Fruit fly (Drosophila melanogaster) whole organism, prepupa: ENCODE results near the gene CG43203.

Source experiments
- Blimp-1 ChIP-seq: fragments of 200-800 bp; sonication (Bioruptor generic); optimal IDR thresholded peaks from 3 replicates; lab custom pipeline; 2017; ENCODE audit warnings: missing biosample characterization, missing genetic modification characterization, mild to moderate bottlenecking, moderate library complexity, missing genetic modification reagents
- CG10631 ChIP-seq: fragments of 200-800 bp; sonication (Bioruptor generic); optimal IDR thresholded peaks from 2 replicates; lab custom pipeline; 2016; ENCODE audit warnings: missing biosample characterization, missing genetic modification characterization
- CG11762 ChIP-seq: fragments of 200-800 bp; sonication (Bioruptor generic); optimal IDR thresholded peaks from 3 replicates; lab custom pipeline; 2016; ENCODE audit warnings: missing biosample characterization, missing genetic modification characterization; ENCODE audit not compliant: insufficient read depth
- CG15336 ChIP-seq: fragments of 200-800 bp; sonication (Bioruptor generic); IDR thresholded peaks from 2 replicates; pipeline ENCODE4 v1.3.6; 2022; ENCODE audit warnings: missing biosample characterization, missing genetic modification characterization
- CG1621 ChIP-seq: fragments of 200-800 bp; sonication (Bioruptor generic); optimal IDR thresholded peaks from 3 replicates; lab custom pipeline; 2018; ENCODE audit warnings: missing biosample characterization, mild to moderate bottlenecking, missing genetic modification characterization
- CG16779 ChIP-seq: fragments of 200-800 bp; sonication (Bioruptor generic); optimal IDR thresholded peaks from 3 replicates; lab custom pipeline; 2017; ENCODE audit warnings: missing biosample characterization, mild to moderate bottlenecking, missing genetic modification characterization
- CG3032 ChIP-seq: fragments of 200-800 bp; optimal IDR thresholded peaks from 2 replicates; lab custom pipeline; 2019; ENCODE audit warnings: missing biosample characterization, mild to moderate bottlenecking, missing genetic modification characterization, moderate library complexity
- CG31627 ChIP-seq: fragments of 200-800 bp; sonication (Bioruptor generic); optimal IDR thresholded peaks from 3 replicates; lab custom pipeline; 2016; ENCODE audit warnings: missing biosample characterization, missing genetic modification characterization
- CG32006 ChIP-seq: fragments of 200-800 bp; sonication (Bioruptor generic); optimal IDR thresholded peaks from 3 replicates; lab custom pipeline; 2017; ENCODE audit warnings: missing biosample characterization, mild to moderate bottlenecking, missing genetic modification characterization
- CG34406 ChIP-seq: fragments of 200-800 bp; sonication (Bioruptor generic); optimal IDR thresholded peaks from 3 replicates; lab custom pipeline; 2016; ENCODE audit warnings: missing biosample characterization, missing genetic modification characterization
- CG3919 ChIP-seq: fragments of 200-800 bp; sonication (Bioruptor generic); optimal IDR thresholded peaks from 3 replicates; lab custom pipeline; 2016; ENCODE audit warnings: missing biosample characterization, missing genetic modification characterization
- CG6163 ChIP-seq: fragments of 200-800 bp; sonication (Bioruptor generic); IDR thresholded peaks from 3 replicates; pipeline ENCODE4 v1.3.6; 2022; ENCODE audit warnings: missing biosample characterization, missing genetic modification characterization
- CG6276 ChIP-seq: fragments of 200-800 bp; sonication (Bioruptor generic); optimal IDR thresholded peaks from 2 replicates; lab custom pipeline; 2017; ENCODE audit warnings: missing biosample characterization, mild to moderate bottlenecking, missing genetic modification characterization
- CG6854 ChIP-seq: fragments of 200-800 bp; sonication (Bioruptor generic); optimal IDR thresholded peaks from 2 replicates; lab custom pipeline; 2017; ENCODE audit warnings: missing biosample characterization, mild to moderate bottlenecking, missing genetic modification characterization
- CG7368 ChIP-seq: fragments of 200-800 bp; sonication (Bioruptor generic); optimal IDR thresholded peaks from 3 replicates; lab custom pipeline; 2016; ENCODE audit warnings: missing biosample characterization, missing genetic modification characterization
- CG8119 ChIP-seq: fragments of 200-800 bp; sonication (Bioruptor generic); IDR thresholded peaks from 3 replicates; pipeline ENCODE4 v1.3.6; 2022; ENCODE audit warnings: missing biosample characterization, missing genetic modification characterization
- CG8319 ChIP-seq: fragments of 200-800 bp; sonication (Bioruptor generic); optimal IDR thresholded peaks from 3 replicates; lab custom pipeline; 2016; ENCODE audit warnings: missing biosample characterization, missing genetic modification characterization
- CG9139 ChIP-seq: fragments of 200-800 bp; sonication (Bioruptor generic); optimal IDR thresholded peaks from 3 replicates; lab custom pipeline; 2017; ENCODE audit warnings: missing biosample characterization, mild to moderate bottlenecking, missing genetic modification characterization
- Eip75B ChIP-seq: fragments of 200-800 bp; sonication (Bioruptor generic); optimal IDR thresholded peaks from 3 replicates; lab custom pipeline; 2016; ENCODE audit warnings: missing biosample characterization, missing genetic modification characterization
- Eip78C ChIP-seq: fragments of 200-800 bp; sonication (Bioruptor generic); peaks from one replicate; lab custom pipeline; 2016; ENCODE audit warnings: missing biosample characterization, missing genetic modification characterization
- Ets96B ChIP-seq: fragments of 200-800 bp; optimal IDR thresholded peaks from 2 replicates; lab custom pipeline; 2019; ENCODE audit warnings: missing biosample characterization, mild to moderate bottlenecking, missing genetic modification characterization, moderate library complexity
- Gug ChIP-seq: fragments of 200-800 bp; sonication (Bioruptor generic); IDR thresholded peaks from 2 replicates; pipeline ENCODE4 v1.3.6; 2022; ENCODE audit warnings: missing biosample characterization, missing genetic modification characterization
- Hr4 ChIP-seq: fragments of 200-800 bp; sonication (Bioruptor generic); optimal IDR thresholded peaks from 3 replicates; lab custom pipeline; 2016; ENCODE audit warnings: missing biosample characterization, missing genetic modification characterization
- OdsH ChIP-seq: fragments of 200-800 bp; sonication (Bioruptor generic); optimal IDR thresholded peaks from 3 replicates; lab custom pipeline; 2016; ENCODE audit warnings: missing biosample characterization, missing genetic modification characterization
- Sox14 ChIP-seq: fragments of 200-800 bp; sonication (Bioruptor generic); optimal IDR thresholded peaks from 3 replicates; lab custom pipeline; 2016; ENCODE audit warnings: missing biosample characterization, missing genetic modification characterization
- achi ChIP-seq: fragments of 200-800 bp; sonication (Bioruptor generic); optimal IDR thresholded peaks from 3 replicates; lab custom pipeline; 2016; ENCODE audit warnings: missing biosample characterization, missing genetic modification characterization
- acj6 ChIP-seq: fragments of 200-800 bp; sonication (Bioruptor generic); optimal IDR thresholded peaks from 3 replicates; lab custom pipeline; 2016; ENCODE audit warnings: missing biosample characterization, missing genetic modification characterization
- dac ChIP-seq: fragments of 200-800 bp; sonication (Bioruptor generic); optimal IDR thresholded peaks from 2 replicates; lab custom pipeline; 2017; ENCODE audit warnings: missing biosample characterization, mild to moderate bottlenecking, missing genetic modification characterization
- dsx ChIP-seq: fragments of 200-800 bp; optimal IDR thresholded peaks from 3 replicates; lab custom pipeline; 2019; ENCODE audit warnings: missing biosample characterization, mild to moderate bottlenecking, missing genetic modification characterization, moderate library complexity; ENCODE audit not compliant: poor library complexity, severe bottlenecking
- fkh ChIP-seq: fragments of 200-800 bp; sonication (Bioruptor generic); optimal IDR thresholded peaks from 3 replicates; lab custom pipeline; 2017; ENCODE audit warnings: missing biosample characterization, mild to moderate bottlenecking, missing genetic modification characterization, moderate library complexity
- net ChIP-seq: fragments of 200-800 bp; sonication (Bioruptor generic); optimal IDR thresholded peaks from 3 replicates; lab custom pipeline; 2016; ENCODE audit warnings: missing biosample characterization, missing genetic modification characterization
- pdm3 ChIP-seq: fragments of 200-800 bp; sonication (Bioruptor generic); optimal IDR thresholded peaks from 3 replicates; lab custom pipeline; 2016; ENCODE audit warnings: missing biosample characterization, missing genetic modification characterization
- spab ChIP-seq: fragments of 200-800 bp; sonication (Bioruptor generic); optimal IDR thresholded peaks from 2 replicates; lab custom pipeline; 2017; ENCODE audit warnings: missing biosample characterization, mild to moderate bottlenecking, missing genetic modification characterization, missing genetic modification reagents
- ss ChIP-seq, 2 experiments: fragments of 200-800 bp; sonication (Bioruptor generic); optimal IDR thresholded peaks; 2 replicates in 1 of 2; 3 replicates in 1 of 2; lab custom pipeline; 2017 to 2018; ENCODE audit warnings: mild to moderate bottlenecking in 2 of 2, missing biosample characterization in 2 of 2, missing genetic modification characterization in 2 of 2, moderate library complexity in 1 of 2
- topi ChIP-seq: fragments of 200-800 bp; sonication (Bioruptor generic); optimal IDR thresholded peaks from 3 replicates; lab custom pipeline; 2016; ENCODE audit warnings: missing biosample characterization, missing genetic modification characterization

Gene CG43203

dm6 chr3R:19321457-19322172 lies 32.2 kb upstream of the CG43203 start (continued):
- TF ChIP-seq fkh (peak; percentile 0), CG32006 (GFP tag; lab: Kevin White, UChicago) (peak; percentile 25), CG3032 (tag; lab: Kevin White, UChicago) (peak; percentile 80), CG11762 (GFP tag; lab: Kevin White, UChicago) (peak; percentile 0), CG31627 (GFP tag; lab: Kevin White, UChicago) (no peak), acj6 (GFP tag; lab: Kevin White, UChicago) (no peak), Gug (no peak; the same call in 1 of the 2 replicates), topi (GFP tag; lab: Kevin White, UChicago) (peak; percentile 10), Ets96B (peak; percentile 87)

DNA sequence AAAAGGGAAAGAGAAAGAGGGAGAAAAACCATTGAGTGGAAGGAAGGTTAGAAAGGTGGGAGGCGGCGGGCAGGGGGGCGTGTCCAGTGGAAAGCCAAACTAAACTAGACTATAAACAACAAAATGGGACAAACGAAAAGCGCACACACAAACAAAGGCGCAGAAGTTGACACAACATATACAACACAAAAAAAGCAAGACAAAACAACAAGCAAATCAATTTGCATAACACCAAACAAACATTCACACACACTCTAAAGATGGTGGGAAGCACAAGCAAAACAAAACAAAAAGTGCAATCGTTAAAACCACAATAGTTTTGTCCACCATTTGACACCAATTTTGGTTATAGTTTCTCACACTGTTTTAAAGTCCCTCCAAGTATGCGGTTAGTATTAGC lies 31.5 kb upstream of the CG43203 start:
- no peak for TF ChIP-seq pdm3 (GFP tag; lab: Kevin White, UChicago)

DNA sequence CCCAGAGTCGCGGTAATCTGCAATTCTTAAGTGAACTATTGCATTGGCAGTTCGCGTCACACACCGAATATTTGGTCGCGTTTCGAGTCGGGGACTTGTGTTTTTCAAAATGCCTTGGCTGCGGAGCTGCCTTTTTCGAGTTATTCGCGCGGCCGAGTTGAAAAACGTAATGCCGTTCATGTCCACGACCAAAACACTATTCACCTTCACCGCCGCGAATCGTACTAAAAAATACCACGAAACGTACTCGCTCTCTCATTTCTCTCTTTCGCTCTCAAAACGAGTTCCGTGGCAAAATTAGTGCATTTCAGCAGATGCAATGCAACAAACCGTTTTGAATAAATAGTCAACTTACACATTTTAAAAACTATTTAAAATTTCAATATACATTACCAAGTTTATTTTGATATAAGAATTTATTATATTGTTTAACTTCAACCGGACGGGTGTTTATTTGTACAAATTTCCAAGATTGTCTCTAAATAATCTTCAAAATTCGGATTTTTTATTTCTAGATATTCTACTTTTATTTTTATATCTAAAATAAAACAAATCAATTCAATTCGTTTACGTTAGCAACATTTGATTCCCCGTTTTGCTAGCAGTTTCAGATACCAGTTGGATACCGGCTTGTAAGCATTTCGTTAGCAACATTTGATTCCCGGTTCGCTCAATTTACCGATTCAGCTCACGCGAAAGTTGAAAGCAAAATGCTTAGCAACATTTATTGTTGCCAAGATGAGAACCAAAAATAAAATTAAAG lies 27.6 kb upstream of the CG43203 start, which contains the start of gene Delta:
TSS of gene Delta (minus strand) at position 175 of the 763 bp plus-strand sequence.
- peak; percentile 21 for TF ChIP-seq dsx (GFP tag; lab: Kevin White, UChicago)
- TF ChIP-seq Blimp-1 = no peak
- peak; percentile 16; the same call in 1 of the 3 replicates for TF ChIP-seq CG6163
- no peak for TF ChIP-seq CG31627 (GFP tag; lab: Kevin White, UChicago)
- TF ChIP-seq CG15336 (GFP tag; lab: Robert Waterston, UW) = 0 out of 2 replicates have a peak, but pooled peaks have one; percentile 45
- TF ChIP-seq CG1621 (tag; lab: Kevin White, UChicago) = peak; percentile 24
- no peak for TF ChIP-seq CG34406 (GFP tag; lab: Kevin White, UChicago)
- TF ChIP-seq ss (GFP tag; optimal IDR thresholded peaks at IDR 0.05; lab: Kevin White, UChicago) = peak; percentile 32 to 66
- peak; percentile 1 for TF ChIP-seq CG16779 (tag; lab: Kevin White, UChicago)
- TF ChIP-seq Sox14 (GFP tag; lab: Kevin White, UChicago) = no peak
- TF ChIP-seq net = peak; percentile 27
- TF ChIP-seq dac (GFP tag; lab: Kevin White, UChicago) = no peak
- TF ChIP-seq achi (GFP tag; lab: Kevin White, UChicago) = peak; percentile 18
- TF ChIP-seq Hr4 (GFP tag; lab: Kevin White, UChicago) = peak; percentile 3
- peak; percentile 26 for TF ChIP-seq CG32006 (GFP tag; lab: Kevin White, UChicago)
- TF ChIP-seq CG9139 (GFP tag; lab: Kevin White, UChicago) = peak; percentile 41
- TF ChIP-seq OdsH (GFP tag; lab: Kevin White, UChicago) = no peak
- peak; percentile 76 for TF ChIP-seq Eip78C (GFP tag; lab: Kevin White, UChicago)
- TF ChIP-seq Ets96B = no peak
- TF ChIP-seq CG3919 (GFP tag; lab: Kevin White, UChicago) = peak; percentile 23
- peak; percentile 62 for TF ChIP-seq CG6854 (GFP tag; lab: Kevin White, UChicago)
- TF ChIP-seq spab (GFP tag; lab: Kevin White, UChicago) = no peak
- TF ChIP-seq CG7368 (GFP tag; lab: Kevin White, UChicago) = no peak
- TF ChIP-seq CG8119 (GFP tag; lab: Robert Waterston, UW) = peak; percentile 29; the same call in 1 of the 3 replicates
- TF ChIP-seq CG8319 = no peak
- TF ChIP-seq CG10631 = no peak
- TF ChIP-seq Eip75B (GFP tag; lab: Kevin White, UChicago) = peak; percentile 35
- peak; percentile 1 for TF ChIP-seq CG6276
